Worm (Caenorhabditis elegans) whole organism, L4 larva: Measurements from ENCODE around the gene F09G8.5.

Experiments
- F26F4.8 ChIP-seq: fragments of 200-800 bp; sonication (Bioruptor generic); conservative IDR thresholded peaks from 2 replicates; pipeline ENCODE4 v1.3.6; 2022; ENCODE audit warnings: missing genetic modification characterization, missing compliant biosample characterization
- ama-1 ChIP-seq: fragments of 150-350 bp; optimal IDR thresholded peaks from 2 replicates; lab custom pipeline; 2014; ENCODE audit warnings: inconsistent platforms, mixed read lengths
- dve-1 ChIP-seq: sonication (generic microtip); optimal IDR thresholded peaks from 2 replicates; lab custom pipeline; 2017; ENCODE audit warnings: antibody characterized with exemption, mild to moderate bottlenecking, missing genetic modification characterization, missing compliant biosample characterization; ENCODE audit not compliant: insufficient read depth
- egl-43 ChIP-seq: fragments of 200-800 bp; sonication (Bioruptor generic); IDR thresholded peaks from 2 replicates; pipeline ENCODE4 v1.3.6; 2022; ENCODE audit warnings: missing genetic modification reagents, missing genetic modification characterization, missing compliant biosample characterization
- fkh-10 ChIP-seq: fragments of 150-350 bp; optimal IDR thresholded peaks from 2 replicates; lab custom pipeline; 2014; ENCODE audit warnings: missing biosample characterization, missing genetic modification reagents, missing genetic modification characterization
- fos-1 ChIP-seq: fragments of 150-350 bp; optimal IDR thresholded peaks from 2 replicates; lab custom pipeline; 2014; ENCODE audit warnings: missing biosample characterization, missing genetic modification characterization
- jun-1 ChIP-seq: fragments of 150-350 bp; optimal IDR thresholded peaks from 2 replicates; lab custom pipeline; 2014; ENCODE audit warnings: missing biosample characterization, missing genetic modification reagents, missing genetic modification characterization
- lin-15B ChIP-seq: fragments of 150-350 bp; sonication (generic microtip); optimal IDR thresholded peaks from 3 replicates; lab custom pipeline; 2014; ENCODE audit warnings: missing biosample characterization, missing genetic modification characterization
- lin-39 ChIP-seq: fragments of 150-350 bp; optimal IDR thresholded peaks from 2 replicates; lab custom pipeline; 2014; ENCODE audit warnings: missing biosample characterization, missing genetic modification reagents, missing genetic modification characterization
- lsy-2 ChIP-seq, 2 experiments: fragments of 150-350 bp in 1 of 2; sonication (generic microtip) in 1 of 2; optimal IDR thresholded peaks; 2 replicates each; lab custom pipeline; 2014 to 2017; ENCODE audit warnings: missing biosample characterization in 2 of 2, missing genetic modification characterization in 2 of 2
- nhr-28 ChIP-seq: fragments of 150-350 bp; optimal IDR thresholded peaks from 2 replicates; lab custom pipeline; 2014; ENCODE audit warnings: missing biosample characterization, missing genetic modification characterization
- nhr-42 ChIP-seq: fragments of 200-800 bp; sonication (Bioruptor generic); IDR thresholded peaks from 2 replicates; pipeline ENCODE4 v1.3.6; 2022; ENCODE audit warnings: missing genetic modification characterization, missing compliant biosample characterization
- pha-4 ChIP-seq, 2 experiments: fragments of 150-350 bp in 1 of 2; fragments of 200-800 bp in 1 of 2; sonication (Bioruptor generic) in 1 of 2; IDR thresholded peaks in 1 of 2; optimal IDR thresholded peaks in 1 of 2; 2 replicates each; pipeline versions ENCODE4 v1.3.6 to Lab custom; 2014 to 2022; ENCODE audit warnings: missing genetic modification characterization in 2 of 2, missing genetic modification reagents in 2 of 2, missing biosample characterization in 1 of 2, missing compliant biosample characterization in 1 of 2
- zag-1 ChIP-seq: fragments of 150-350 bp; optimal IDR thresholded peaks from 2 replicates; lab custom pipeline; 2014; ENCODE audit warnings: missing biosample characterization, missing genetic modification characterization

ce11 chrIII:8280352-8280751, 25.6 kb downstream of the F09G8.5 start:
- TF ChIP-seq F26F4.8 (GFP tag; lab: Robert Waterston, UW) (no peak), nhr-28 (no peak), fos-1 (tag; lab: Kevin White, UChicago) (no peak), lsy-2 (tag; optimal IDR thresholded peaks at IDR 0.05; lab: Kevin White, UChicago) (no peak), egl-43 (GFP tag; lab: Robert Waterston, UW) (no peak), ama-1 (lab: Kevin White, UChicago) (no peak), pha-4 (GFP tag; IDR thresholded peaks at IDR 0.05; lab: Robert Waterston, UW) (no peak), pha-4 (tag; optimal IDR thresholded peaks at IDR 0.05; lab: Kevin White, UChicago) (no peak), jun-1 (tag; lab: Kevin White, UChicago) (no peak), fkh-10 (GFP tag; lab: Kevin White, UChicago) (no peak), zag-1 (no peak), dve-1 (tag; lab: Kevin White, UChicago) (no peak), lin-39 (tag; lab: Kevin White, UChicago) (no peak), lin-15B (tag; lab: Kevin White, UChicago) (no peak), nhr-42 (GFP tag; lab: Robert Waterston, UW) (no peak)
